Fruit fly (Drosophila melanogaster) whole organism, embryonic: Measurements from ENCODE around the gene sdt.
A peak's percentile ranks its signal among the peaks of the same experiment; 100 is the strongest.

ENCODE experiments used
- CG10267 ChIP-seq: fragments of 200-800 bp; sonication (Bioruptor generic); optimal IDR thresholded peaks from 2 replicates; lab custom pipeline; 2018; ENCODE audit warnings: missing biosample characterization, mild to moderate bottlenecking, missing genetic modification characterization, moderate library complexity
- CG10366 ChIP-seq: fragments of 200-800 bp; sonication (Bioruptor generic); IDR thresholded peaks from 2 replicates; pipeline ENCODE4 v1.3.6; 2022; ENCODE audit warnings: missing biosample characterization, missing genetic modification characterization
- CG10543 ChIP-seq: fragments of 200-800 bp; sonication (Bioruptor generic); optimal IDR thresholded peaks from 3 replicates; lab custom pipeline; 2017; ENCODE audit warnings: missing biosample characterization, mild to moderate bottlenecking, missing genetic modification characterization, moderate library complexity
- CG10979 ChIP-seq: fragments of 200-800 bp; sonication (Bioruptor generic); optimal IDR thresholded peaks from 2 replicates; lab custom pipeline; 2018; ENCODE audit warnings: missing biosample characterization, mild to moderate bottlenecking, missing genetic modification characterization, moderate library complexity
- CG13287 ChIP-seq: fragments of 200-800 bp; sonication (Bioruptor generic); IDR thresholded peaks from 2 replicates; pipeline ENCODE4 v1.3.6; 2022; ENCODE audit warnings: missing biosample characterization, missing genetic modification characterization; ENCODE audit not compliant: partially characterized antibody
- CG14050 ChIP-seq: fragments of 200-800 bp; sonication (Bioruptor generic); IDR thresholded peaks from 3 replicates; pipeline ENCODE4 v1.3.6; 2022; ENCODE audit warnings: missing biosample characterization, missing genetic modification characterization
- CG14860 ChIP-seq: fragments of 200-800 bp; sonication (Bioruptor generic); IDR thresholded peaks from 3 replicates; pipeline ENCODE4 v1.3.6; 2022; ENCODE audit warnings: missing biosample characterization, missing genetic modification characterization; ENCODE audit not compliant: partially characterized antibody
- CG16813 ChIP-seq: fragments of 200-800 bp; sonication (Bioruptor generic); IDR thresholded peaks from 3 replicates; pipeline ENCODE4 v1.3.6; 2022; ENCODE audit warnings: missing biosample characterization, missing genetic modification characterization; ENCODE audit not compliant: partially characterized antibody
- CG16863 ChIP-seq: fragments of 200-800 bp; sonication (Bioruptor generic); optimal IDR thresholded peaks from 3 replicates; lab custom pipeline; 2016; ENCODE audit warnings: missing biosample characterization, missing genetic modification characterization
- CG17802 ChIP-seq: fragments of 200-800 bp; sonication (Bioruptor generic); optimal IDR thresholded peaks from 2 replicates; lab custom pipeline; 2018; ENCODE audit warnings: missing biosample characterization, mild to moderate bottlenecking, missing genetic modification characterization, moderate library complexity
- CG18476 ChIP-seq: fragments of 200-800 bp; sonication (Bioruptor generic); optimal IDR thresholded peaks from 2 replicates; lab custom pipeline; 2016; ENCODE audit warnings: missing biosample characterization, mild to moderate bottlenecking, missing genetic modification characterization
- CG2129 ChIP-seq: fragments of 200-800 bp; sonication (Bioruptor generic); IDR thresholded peaks from 2 replicates; pipeline ENCODE4 v1.3.6; 2022; ENCODE audit warnings: missing biosample characterization, missing genetic modification characterization; ENCODE audit not compliant: partially characterized antibody
- CG31365 ChIP-seq: fragments of 200-800 bp; sonication (Bioruptor generic); optimal IDR thresholded peaks from 2 replicates; lab custom pipeline; 2018; ENCODE audit warnings: missing biosample characterization, mild to moderate bottlenecking, missing genetic modification characterization
- CG31441 ChIP-seq: fragments of 200-800 bp; sonication (Bioruptor generic); IDR thresholded peaks from 2 replicates; pipeline ENCODE4 v1.3.6; 2022; ENCODE audit warnings: missing biosample characterization, missing genetic modification characterization
- CG4360 ChIP-seq: fragments of 200-800 bp; sonication (Bioruptor generic); IDR thresholded peaks from 2 replicates; pipeline ENCODE4 v1.3.6; 2022; ENCODE audit warnings: missing biosample characterization, missing genetic modification characterization
- CG5245 ChIP-seq: fragments of 200-800 bp; sonication (Bioruptor generic); optimal IDR thresholded peaks from 3 replicates; lab custom pipeline; 2016; ENCODE audit warnings: missing biosample characterization, missing genetic modification characterization
- CG6791 ChIP-seq: fragments of 200-800 bp; sonication (Bioruptor generic); IDR thresholded peaks from 3 replicates; pipeline ENCODE4 v1.3.6; 2022; ENCODE audit warnings: missing biosample characterization, missing genetic modification characterization; ENCODE audit not compliant: partially characterized antibody
- D19A ChIP-seq: fragments of 200-800 bp; optimal IDR thresholded peaks from 3 replicates; lab custom pipeline; 2019; ENCODE audit warnings: missing biosample characterization, mild to moderate bottlenecking, missing genetic modification characterization, moderate library complexity
- D19B ChIP-seq: fragments of 200-800 bp; sonication (Bioruptor generic); optimal IDR thresholded peaks from 2 replicates; lab custom pipeline; 2017; ENCODE audit warnings: missing biosample characterization, mild to moderate bottlenecking, missing genetic modification characterization
- Doc2 ChIP-seq: fragments of 200-800 bp; sonication (Bioruptor generic); IDR thresholded peaks from 2 replicates; pipeline ENCODE4 v1.3.6; 2022; ENCODE audit warnings: missing biosample characterization, missing genetic modification characterization
- Doc3 ChIP-seq: fragments of 200-800 bp; sonication (Bioruptor generic); IDR thresholded peaks from 3 replicates; pipeline ENCODE4 v1.3.6; 2022; ENCODE audit warnings: missing biosample characterization, missing genetic modification characterization; ENCODE audit not compliant: partially characterized antibody
- Hmx ChIP-seq: fragments of 200-800 bp; sonication (Bioruptor generic); optimal IDR thresholded peaks from 2 replicates; lab custom pipeline; 2016; ENCODE audit warnings: missing biosample characterization, missing genetic modification characterization
- Hr51 ChIP-seq, 2 experiments: fragments of 200-800 bp; sonication (Bioruptor generic); optimal IDR thresholded peaks; 2 replicates in 1 of 2; 3 replicates in 1 of 2; lab custom pipeline; 2016 to 2018; ENCODE audit warnings: missing biosample characterization in 2 of 2, missing genetic modification characterization in 2 of 2, mild to moderate bottlenecking in 1 of 2, moderate library complexity in 1 of 2
- NC2α ChIP-seq: fragments of 200-800 bp; sonication (Bioruptor generic); optimal IDR thresholded peaks from 2 replicates; lab custom pipeline; 2016; ENCODE audit warnings: missing biosample characterization, missing genetic modification characterization
- Rfx ChIP-seq: fragments of 200-800 bp; sonication (Bioruptor generic); IDR thresholded peaks from 2 replicates; pipeline ENCODE4 v1.3.6; 2022; ENCODE audit warnings: missing biosample characterization, missing genetic modification characterization
- Scr ChIP-seq: fragments of 200-800 bp; sonication (Bioruptor generic); IDR thresholded peaks from 2 replicates; pipeline ENCODE4 v1.3.6; 2022; ENCODE audit warnings: missing biosample characterization, missing genetic modification characterization; ENCODE audit not compliant: partially characterized antibody
- Sox100B ChIP-seq: fragments of 200-800 bp; sonication (Bioruptor generic); optimal IDR thresholded peaks from 3 replicates; lab custom pipeline; 2018; ENCODE audit warnings: missing biosample characterization, mild to moderate bottlenecking, missing genetic modification characterization
- Sry-δ ChIP-seq: fragments of 200-800 bp; sonication (Bioruptor generic); optimal IDR thresholded peaks from 2 replicates; lab custom pipeline; 2016; ENCODE audit warnings: missing biosample characterization, missing genetic modification characterization
- Vsx1 ChIP-seq: fragments of 200-800 bp; sonication (Bioruptor generic); optimal IDR thresholded peaks from 2 replicates; lab custom pipeline; 2017; ENCODE audit warnings: missing biosample characterization, mild to moderate bottlenecking, missing genetic modification characterization, missing genetic modification reagents
- YL-1 ChIP-seq: fragments of 200-800 bp; sonication (Bioruptor generic); optimal IDR thresholded peaks from 3 replicates; lab custom pipeline; 2017; ENCODE audit warnings: missing biosample characterization, mild to moderate bottlenecking, missing genetic modification characterization
- amos ChIP-seq: fragments of 200-800 bp; sonication (Bioruptor generic); IDR thresholded peaks from 2 replicates; pipeline ENCODE4 v1.3.6; 2022; ENCODE audit warnings: missing biosample characterization, missing genetic modification characterization; ENCODE audit not compliant: partially characterized antibody
- btn ChIP-seq: fragments of 200-800 bp; sonication (Bioruptor generic); optimal IDR thresholded peaks from 2 replicates; lab custom pipeline; 2016; ENCODE audit warnings: missing biosample characterization, missing genetic modification characterization
- corto ChIP-seq: fragments of 200-800 bp; sonication (Bioruptor generic); optimal IDR thresholded peaks from 2 replicates; lab custom pipeline; 2016; ENCODE audit warnings: missing biosample characterization, mild to moderate bottlenecking, missing genetic modification characterization, moderate library complexity
- exex ChIP-seq: fragments of 200-800 bp; sonication (Bioruptor generic); optimal IDR thresholded peaks from 4 replicates; lab custom pipeline; 2018; ENCODE audit warnings: missing biosample characterization, mild to moderate bottlenecking, missing genetic modification characterization, moderate library complexity
- fd96Cb ChIP-seq: fragments of 200-800 bp; sonication (Bioruptor generic); optimal IDR thresholded peaks from 2 replicates; lab custom pipeline; 2018; ENCODE audit warnings: missing biosample characterization, mild to moderate bottlenecking, missing genetic modification characterization, moderate library complexity
- ind ChIP-seq: fragments of 200-800 bp; sonication (Bioruptor generic); optimal IDR thresholded peaks from 3 replicates; lab custom pipeline; 2016; ENCODE audit warnings: missing biosample characterization, missing genetic modification characterization
- insv ChIP-seq, 2 experiments: fragments of 200-800 bp; sonication (Bioruptor generic); optimal IDR thresholded peaks; 3 replicates each; lab custom pipeline; 2016 to 2018; ENCODE audit warnings: missing biosample characterization in 2 of 2, missing genetic modification characterization in 2 of 2
- nerfin-2 ChIP-seq: fragments of 200-800 bp; sonication (Bioruptor generic); IDR thresholded peaks from 2 replicates; pipeline ENCODE4 v1.3.6; 2022; ENCODE audit warnings: missing biosample characterization, missing genetic modification characterization; ENCODE audit not compliant: partially characterized antibody
- oc ChIP-seq: fragments of 200-800 bp; sonication (Bioruptor generic); optimal IDR thresholded peaks from 2 replicates; lab custom pipeline; 2018; ENCODE audit warnings: missing biosample characterization, mild to moderate bottlenecking, missing genetic modification characterization, moderate library complexity
- pfk ChIP-seq: fragments of 200-800 bp; sonication (Bioruptor generic); optimal IDR thresholded peaks from 2 replicates; lab custom pipeline; 2018; ENCODE audit warnings: missing biosample characterization, mild to moderate bottlenecking, missing genetic modification characterization, moderate library complexity
- ranshi ChIP-seq: fragments of 200-800 bp; sonication (Bioruptor generic); IDR thresholded peaks from 2 replicates; pipeline ENCODE4 v1.3.6; 2022; ENCODE audit warnings: missing biosample characterization, missing genetic modification characterization
- rib ChIP-seq: fragments of 200-800 bp; sonication (Bioruptor generic); IDR thresholded peaks from 2 replicates; pipeline ENCODE4 v1.3.6; 2022; ENCODE audit warnings: missing biosample characterization, missing genetic modification characterization
- row ChIP-seq: fragments of 200-800 bp; sonication (Bioruptor generic); IDR thresholded peaks from 3 replicates; pipeline ENCODE4 v1.3.6; 2022; ENCODE audit warnings: missing biosample characterization, missing genetic modification characterization
- scrt ChIP-seq: fragments of 200-800 bp; sonication (Bioruptor generic); optimal IDR thresholded peaks from 2 replicates; lab custom pipeline; 2018; ENCODE audit warnings: missing biosample characterization, mild to moderate bottlenecking, missing genetic modification characterization, moderate library complexity
- stwl ChIP-seq: fragments of 200-800 bp; sonication (Bioruptor generic); optimal IDR thresholded peaks from 3 replicates; lab custom pipeline; 2018; ENCODE audit warnings: missing biosample characterization, mild to moderate bottlenecking, missing genetic modification characterization, moderate library complexity
- sug ChIP-seq: fragments of 200-800 bp; optimal IDR thresholded peaks from 2 replicates; lab custom pipeline; 2019; ENCODE audit warnings: missing biosample characterization, mild to moderate bottlenecking, missing genetic modification characterization, moderate library complexity

The sdt gene

dm6 chrX:8135420-8135874 lies 42.9 kb upstream of the sdt start, which contains the start of the genes cyr and CG2120 (continued):
- TF ChIP-seq NC2α (no peak), Doc2 (no peak), btn (GFP tag; lab: Kevin White, UChicago) (no peak), CG18476 (GFP tag; lab: Kevin White, UChicago) (no peak), D19A (tag; lab: Kevin White, UChicago) (no peak), rib (GFP tag; lab: Robert Waterston, UW) (no peak), CG10543 (GFP tag; lab: Kevin White, UChicago) (peak; percentile 14), CG31365 (tag; lab: Kevin White, UChicago) (no peak), CG10366 (no peak), nerfin-2 (GFP tag; lab: Robert Waterston, UW) (no peak), Hmx (GFP tag; lab: Kevin White, UChicago) (no peak), sug (tag; lab: Kevin White, UChicago) (peak; percentile 68)
- TF ChIP-seq, all 482 proteins: peak for 7

dm6 chrX:8137285-8137684 lies 41.1 kb upstream of the sdt start:
- no peak for TF ChIP-seq corto (GFP tag; lab: Kevin White, UChicago)
- TF ChIP-seq CG4360 = no peak
- peak; percentile 45; the same call in 1 of the 3 replicates for TF ChIP-seq CG6791
- TF ChIP-seq CG14050 (GFP tag; lab: Robert Waterston, UW) = no peak
- no peak for TF ChIP-seq Hr51 (GFP tag; optimal IDR thresholded peaks at IDR 0.05; lab: Kevin White, UChicago)
- TF ChIP-seq YL-1 (GFP tag; lab: Kevin White, UChicago) = no peak
- no peak for TF ChIP-seq D19B (GFP tag; lab: Kevin White, UChicago)
- peak; percentile 98 for TF ChIP-seq stwl (tag; lab: Kevin White, UChicago)
- 0 out of 3 replicates have a peak, but pooled peaks have one; percentile 26 for TF ChIP-seq Doc3 (GFP tag; lab: Robert Waterston, UW)
- TF ChIP-seq CG13287 (GFP tag; lab: Robert Waterston, UW) = peak; percentile 45; the same call in 1 of the 2 replicates
- no peak for TF ChIP-seq row
- TF ChIP-seq CG16813 (GFP tag; lab: Robert Waterston, UW) = peak; percentile 17; the same call in 1 of the 3 replicates
- TF ChIP-seq CG16863 = no peak
- no peak for TF ChIP-seq scrt
- TF ChIP-seq amos (GFP tag; lab: Robert Waterston, UW) = 0 out of 2 replicates have a peak, but pooled peaks have one; percentile 10
- peak; percentile 21 for TF ChIP-seq CG10267 (tag; lab: Kevin White, UChicago)
- TF ChIP-seq ranshi (GFP tag; lab: Robert Waterston, UW) = no peak
- 0 out of 3 replicates have a peak, but pooled peaks have one; percentile 31 for TF ChIP-seq CG14860 (GFP tag; lab: Robert Waterston, UW)

dm6 chrX:8140707-8141106 lies 37.6 kb upstream of the sdt start:
- TF ChIP-seq sug (tag; lab: Kevin White, UChicago) = peak; percentile 2
- TF ChIP-seq CG17802 = peak; percentile 28
- TF ChIP-seq Sox100B (GFP tag; lab: Kevin White, UChicago) = no peak
- no peak for TF ChIP-seq fd96Cb (tag; lab: Kevin White, UChicago)
- no peak for TF ChIP-seq CG2129 (GFP tag; lab: Robert Waterston, UW)
- no peak for TF ChIP-seq ind (GFP tag; lab: Kevin White, UChicago)
- TF ChIP-seq pfk (GFP tag; lab: Kevin White, UChicago) = peak; percentile 92
- TF ChIP-seq oc (tag; lab: Kevin White, UChicago) = no peak
- no peak for TF ChIP-seq CG5245 (GFP tag; lab: Kevin White, UChicago)
- no peak for TF ChIP-seq Scr (GFP tag; lab: Robert Waterston, UW)
- peak; percentile 73 for TF ChIP-seq exex (tag; lab: Kevin White, UChicago)
- TF ChIP-seq CG31441 (GFP tag; lab: Robert Waterston, UW) = no peak
- TF ChIP-seq Sry-δ (GFP tag; lab: Kevin White, UChicago) = no peak
- TF ChIP-seq Vsx1 (GFP tag; lab: Kevin White, UChicago) = peak; percentile 42
- TF ChIP-seq Rfx (GFP tag; lab: Robert Waterston, UW) = no peak
- no peak for TF ChIP-seq insv (GFP tag; optimal IDR thresholded peaks at IDR 0.05; lab: Kevin White, UChicago)
- TF ChIP-seq CG10979 (tag; lab: Kevin White, UChicago) = no peak
